Fruit fly (Drosophila melanogaster) whole organism, embryonic: ENCODE measurements around the gene zuc.

Experiments
- Antp ChIP-seq: fragments of 200-800 bp; sonication (Bioruptor generic); optimal IDR thresholded peaks from 3 replicates; lab custom pipeline; 2016; ENCODE audit warnings: missing biosample characterization, missing genetic modification characterization
- B-H2 ChIP-seq: fragments of 200-800 bp; sonication (Bioruptor generic); optimal IDR thresholded peaks from 2 replicates; lab custom pipeline; 2018; ENCODE audit warnings: missing biosample characterization, mild to moderate bottlenecking, missing genetic modification characterization
- CG1024 ChIP-seq: fragments of 200-800 bp; sonication (Bioruptor generic); IDR thresholded peaks from 2 replicates; pipeline ENCODE4 v1.3.6; 2022; ENCODE audit warnings: missing biosample characterization, missing genetic modification characterization
- CG10543 ChIP-seq: fragments of 200-800 bp; sonication (Bioruptor generic); optimal IDR thresholded peaks from 3 replicates; lab custom pipeline; 2017; ENCODE audit warnings: missing biosample characterization, mild to moderate bottlenecking, missing genetic modification characterization, moderate library complexity
- CG10565 ChIP-seq: fragments of 200-800 bp; sonication (Bioruptor generic); optimal IDR thresholded peaks from 3 replicates; lab custom pipeline; 2016; ENCODE audit warnings: missing biosample characterization, mild to moderate bottlenecking, missing genetic modification characterization
- CG12659 ChIP-seq: fragments of 200-800 bp; sonication (Bioruptor generic); optimal IDR thresholded peaks from 3 replicates; lab custom pipeline; 2017; ENCODE audit warnings: mild to moderate bottlenecking, missing biosample characterization, missing genetic modification reagents, missing genetic modification characterization
- CG12744 ChIP-seq: fragments of 200-800 bp; sonication (Bioruptor generic); optimal IDR thresholded peaks from 2 replicates; lab custom pipeline; 2016; ENCODE audit warnings: missing biosample characterization, missing genetic modification characterization
- CG12769 ChIP-seq: fragments of 200-800 bp; sonication (Bioruptor generic); optimal IDR thresholded peaks from 2 replicates; lab custom pipeline; 2019; ENCODE audit warnings: missing biosample characterization, mild to moderate bottlenecking, missing genetic modification characterization, moderate library complexity
- CG13123 ChIP-seq: fragments of 200-800 bp; sonication (Bioruptor generic); optimal IDR thresholded peaks from 2 replicates; lab custom pipeline; 2016; ENCODE audit warnings: missing biosample characterization, missing genetic modification characterization
- CG13287 ChIP-seq: fragments of 200-800 bp; sonication (Bioruptor generic); IDR thresholded peaks from 2 replicates; pipeline ENCODE4 v1.3.6; 2022; ENCODE audit warnings: missing biosample characterization, missing genetic modification characterization; ENCODE audit not compliant: partially characterized antibody
- CG13894 ChIP-seq: fragments of 200-800 bp; sonication (Bioruptor generic); optimal IDR thresholded peaks from 3 replicates; lab custom pipeline; 2018; ENCODE audit warnings: missing biosample characterization, mild to moderate bottlenecking, missing genetic modification characterization, moderate library complexity
- CG14441 ChIP-seq: fragments of 200-800 bp; sonication (Bioruptor generic); IDR thresholded peaks from 2 replicates; pipeline ENCODE4 v1.3.6; 2022; ENCODE audit warnings: missing biosample characterization, missing genetic modification characterization
- CG16779 ChIP-seq: fragments of 200-800 bp; sonication (Bioruptor generic); IDR thresholded peaks from 2 replicates; pipeline ENCODE4 v1.3.6; 2022; ENCODE audit warnings: missing biosample characterization, missing genetic modification characterization
- CG16815 ChIP-seq: fragments of 200-800 bp; sonication (Bioruptor generic); optimal IDR thresholded peaks from 3 replicates; lab custom pipeline; 2017; ENCODE audit warnings: missing biosample characterization, mild to moderate bottlenecking, missing genetic modification characterization
- CG18011 ChIP-seq: fragments of 200-800 bp; sonication (Bioruptor generic); optimal IDR thresholded peaks from 2 replicates; lab custom pipeline; 2017; ENCODE audit warnings: missing biosample characterization, missing genetic modification characterization, mild to moderate bottlenecking, moderate library complexity, missing genotype
- CG43689 ChIP-seq: fragments of 200-800 bp; sonication (Bioruptor generic); IDR thresholded peaks from 2 replicates; pipeline ENCODE4 v1.3.6; 2022; ENCODE audit warnings: missing biosample characterization, missing genetic modification characterization
- CG4707 ChIP-seq: fragments of 200-800 bp; sonication (Bioruptor generic); optimal IDR thresholded peaks from 2 replicates; lab custom pipeline; 2018; ENCODE audit warnings: missing biosample characterization, mild to moderate bottlenecking, missing genetic modification characterization, moderate library complexity
- CG5953 ChIP-seq: fragments of 200-800 bp; sonication (Bioruptor generic); IDR thresholded peaks from 2 replicates; pipeline ENCODE4 v1.3.6; 2022; ENCODE audit warnings: missing biosample characterization, missing genetic modification characterization
- CG7928 ChIP-seq: fragments of 200-800 bp; sonication (Bioruptor generic); optimal IDR thresholded peaks from 2 replicates; lab custom pipeline; 2017; ENCODE audit warnings: missing biosample characterization, mild to moderate bottlenecking, missing genetic modification characterization
- CG7987 ChIP-seq: fragments of 200-800 bp; sonication (Bioruptor generic); optimal IDR thresholded peaks from 2 replicates; lab custom pipeline; 2018; ENCODE audit warnings: missing biosample characterization, mild to moderate bottlenecking, missing genetic modification characterization, moderate library complexity
- D19A ChIP-seq: fragments of 200-800 bp; optimal IDR thresholded peaks from 3 replicates; lab custom pipeline; 2019; ENCODE audit warnings: missing biosample characterization, mild to moderate bottlenecking, missing genetic modification characterization, moderate library complexity
- GATAe ChIP-seq: fragments of 200-800 bp; sonication (Bioruptor generic); conservative IDR thresholded peaks from 2 replicates; pipeline ENCODE4 v1.3.6; 2022; ENCODE audit warnings: missing biosample characterization, missing genetic modification characterization
- HHEX ChIP-seq: fragments of 200-800 bp; sonication (Bioruptor generic); optimal IDR thresholded peaks from 3 replicates; lab custom pipeline; 2017; ENCODE audit warnings: missing biosample characterization, mild to moderate bottlenecking, missing genetic modification characterization, missing genetic modification reagents
- HLH3B ChIP-seq: fragments of 200-800 bp; sonication (Bioruptor generic); IDR thresholded peaks from 2 replicates; pipeline ENCODE4 v1.3.6; 2022; ENCODE audit warnings: missing biosample characterization, missing genetic modification characterization
- HmgD ChIP-seq: fragments of 200-800 bp; sonication (Bioruptor generic); optimal IDR thresholded peaks from 3 replicates; lab custom pipeline; 2016; ENCODE audit warnings: missing biosample characterization, missing genetic modification characterization
- Hr39 ChIP-seq: fragments of >200 bp; optimal IDR thresholded peaks from 2 replicates; lab custom pipeline; 2017
- Hr78 ChIP-seq, 2 experiments: fragments of 200-800 bp in 1 of 2; fragments of >200 bp in 1 of 2; sonication (Bioruptor generic) in 1 of 2; optimal IDR thresholded peaks; 2 replicates each; lab custom pipeline; 2017 to 2019; ENCODE audit warnings: missing biosample characterization in 2 of 2, missing genetic modification characterization in 2 of 2, mild to moderate bottlenecking in 1 of 2, moderate library complexity in 1 of 2
- Hsf ChIP-seq: fragments of 200-800 bp; sonication (Bioruptor generic); optimal IDR thresholded peaks from 3 replicates; lab custom pipeline; 2016; ENCODE audit warnings: missing biosample characterization, missing genetic modification characterization
- MESR4 ChIP-seq: fragments of 200-800 bp; sonication (Bioruptor generic); optimal IDR thresholded peaks from 2 replicates; lab custom pipeline; 2018; ENCODE audit warnings: missing biosample characterization, mild to moderate bottlenecking, missing genetic modification characterization, moderate library complexity
- Nf-YC ChIP-seq: fragments of 200-800 bp; optimal IDR thresholded peaks from 3 replicates; lab custom pipeline; 2019; ENCODE audit warnings: missing biosample characterization, mild to moderate bottlenecking, missing genetic modification characterization, moderate library complexity
- Poxn ChIP-seq: fragments of 200-800 bp; sonication (Bioruptor generic); IDR thresholded peaks from 2 replicates; pipeline ENCODE4 v1.3.6; 2022; ENCODE audit warnings: missing biosample characterization, missing genetic modification characterization
- Scr ChIP-seq: fragments of 200-800 bp; sonication (Bioruptor generic); IDR thresholded peaks from 2 replicates; pipeline ENCODE4 v1.3.6; 2022; ENCODE audit warnings: missing biosample characterization, missing genetic modification characterization; ENCODE audit not compliant: partially characterized antibody
- Stat92E ChIP-seq, 3 experiments: fragments of >200 bp in 2 of 3; fragments of 200-800 bp in 1 of 3; sonication (Bioruptor generic) in 1 of 3; optimal IDR thresholded peaks; 2 replicates each; lab custom pipeline; 2017 to 2019; ENCODE audit warnings: missing biosample characterization in 3 of 3, missing genetic modification characterization in 3 of 3, mild to moderate bottlenecking in 1 of 3, moderate library complexity in 1 of 3
- bab2 ChIP-seq: fragments of 200-800 bp; sonication (Bioruptor generic); optimal IDR thresholded peaks from 2 replicates; lab custom pipeline; 2016; ENCODE audit warnings: missing biosample characterization, missing genetic modification characterization
- bigmax ChIP-seq: fragments of 200-800 bp; sonication (Bioruptor generic); optimal IDR thresholded peaks from 2 replicates; lab custom pipeline; 2018; ENCODE audit warnings: missing biosample characterization, mild to moderate bottlenecking, missing genetic modification characterization
- chinmo ChIP-seq: fragments of 200-800 bp; sonication (Bioruptor generic); IDR thresholded peaks from 4 replicates; pipeline ENCODE4 v1.3.6; 2022; ENCODE audit warnings: missing biosample characterization, missing genetic modification characterization; ENCODE audit not compliant: partially characterized antibody
- disco-r ChIP-seq: fragments of 200-800 bp; sonication (Bioruptor generic); optimal IDR thresholded peaks from 2 replicates; lab custom pipeline; 2016; ENCODE audit warnings: missing biosample characterization, missing genetic modification characterization
- dpn ChIP-seq, 2 experiments: fragments of 200-800 bp; sonication (Bioruptor generic); optimal IDR thresholded peaks; 3 replicates each; lab custom pipeline; 2016; ENCODE audit warnings: missing biosample characterization in 2 of 2, missing genetic modification characterization in 2 of 2
- fru ChIP-seq: fragments of >200 bp; optimal IDR thresholded peaks from 2 replicates; lab custom pipeline; 2017
- gsb ChIP-seq: fragments of 200-800 bp; sonication (Bioruptor generic); IDR thresholded peaks from 2 replicates; pipeline ENCODE4 v1.3.6; 2022; ENCODE audit warnings: missing biosample characterization, missing genetic modification characterization
- gt ChIP-seq: fragments of 200-800 bp; sonication (Bioruptor generic); IDR thresholded peaks from 2 replicates; pipeline ENCODE4 v1.3.6; 2022; ENCODE audit warnings: missing biosample characterization, missing genetic modification characterization
- hkb ChIP-seq, 2 experiments: fragments of 200-800 bp in 1 of 2; fragments of >200 bp in 1 of 2; sonication (Bioruptor generic) in 1 of 2; IDR thresholded peaks in 1 of 2; optimal IDR thresholded peaks in 1 of 2; 2 replicates each; pipeline versions ENCODE4 v1.3.6 to Lab custom; 2017 to 2022; ENCODE audit warnings: missing biosample characterization in 1 of 2, missing genetic modification characterization in 1 of 2
- hth ChIP-seq: fragments of >200 bp; optimal IDR thresholded peaks from 2 replicates; lab custom pipeline; 2017; ENCODE audit warnings: inconsistent platforms
- pita ChIP-seq: fragments of 200-800 bp; sonication (Bioruptor generic); optimal IDR thresholded peaks from 2 replicates; lab custom pipeline; 2017; ENCODE audit warnings: missing biosample characterization, mild to moderate bottlenecking, missing genetic modification characterization
- pnt ChIP-seq: fragments of 200-800 bp; sonication (Bioruptor generic); optimal IDR thresholded peaks from 3 replicates; lab custom pipeline; 2016; ENCODE audit warnings: missing biosample characterization, missing genetic modification characterization
- sim ChIP-seq: fragments of 200-800 bp; sonication (Bioruptor generic); IDR thresholded peaks from 2 replicates; pipeline ENCODE4 v1.3.6; 2022; ENCODE audit warnings: missing biosample characterization, missing genetic modification characterization
- slbo ChIP-seq: fragments of 200-800 bp; sonication (Bioruptor generic); IDR thresholded peaks from 2 replicates; pipeline ENCODE4 v1.3.6; 2022; ENCODE audit warnings: missing biosample characterization, missing genetic modification characterization
- tgo ChIP-seq: fragments of 200-800 bp; sonication (Bioruptor generic); IDR thresholded peaks from 3 replicates; pipeline ENCODE4 v1.3.6; 2022; ENCODE audit warnings: missing biosample characterization, missing genetic modification characterization
- vvl ChIP-seq: fragments of 200-800 bp; sonication (Bioruptor generic); IDR thresholded peaks from 2 replicates; pipeline ENCODE4 v1.3.6; 2022; ENCODE audit warnings: missing biosample characterization, missing genetic modification characterization
- z ChIP-seq: fragments of 200-800 bp; sonication (Bioruptor generic); IDR thresholded peaks from 3 replicates; pipeline ENCODE4 v1.3.6; 2022; ENCODE audit warnings: missing biosample characterization, missing genetic modification characterization

zuc gene

DNA sequence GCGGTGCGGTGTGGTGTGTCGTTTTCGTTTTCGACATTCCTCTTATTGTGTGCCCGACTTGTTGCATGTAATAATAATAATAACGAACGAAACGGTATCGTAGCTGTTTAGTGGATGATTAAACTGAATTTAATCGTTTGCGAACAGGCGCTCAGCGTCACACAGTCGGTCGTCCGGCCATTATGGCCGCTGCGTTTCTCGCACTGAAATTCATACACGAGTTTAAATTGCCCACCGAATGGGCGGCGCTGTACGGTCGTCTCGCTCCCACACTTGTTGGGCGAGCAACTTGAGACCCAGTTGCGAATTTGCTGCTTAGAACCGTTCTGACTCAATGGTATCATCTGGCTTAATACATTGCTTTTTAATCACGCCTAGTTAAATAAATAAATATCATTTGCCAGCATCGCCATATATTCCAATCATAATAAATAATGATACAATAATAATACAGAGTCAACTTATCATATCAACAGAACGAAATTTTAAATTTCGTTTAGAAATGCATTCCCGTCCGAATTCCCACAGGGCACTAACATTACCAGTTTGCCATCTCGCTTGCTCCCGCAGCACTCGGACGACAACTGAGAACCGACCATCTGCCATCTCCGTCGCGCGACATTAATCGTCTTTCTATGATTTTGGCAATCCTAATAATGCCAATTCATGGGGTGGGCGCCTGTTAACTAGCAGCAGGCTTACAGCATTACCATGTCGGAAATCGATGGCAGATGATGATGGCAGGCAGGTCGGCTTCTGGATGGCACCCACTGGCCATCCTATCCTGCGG lies 21.4 kb upstream of the zuc start (continued):
- TF ChIP-seq Antp (GFP tag; lab: Kevin White, UChicago): peak; percentile 38
- TF ChIP-seq CG7987 (GFP tag; lab: Kevin White, UChicago): peak; percentile 30
- peak; percentile 43 for TF ChIP-seq hkb (optimal IDR thresholded peaks at IDR 0.05; lab: Kevin White, UChicago)
- TF ChIP-seq hkb (GFP tag; IDR thresholded peaks at IDR 0.05; lab: Robert Waterston, UW): no peak
- peak; percentile 95 for TF ChIP-seq CG12659
- no peak for TF ChIP-seq gt (GFP tag; lab: Robert Waterston, UW)
- TF ChIP-seq CG10543 (GFP tag; lab: Kevin White, UChicago): peak; percentile 93
- TF ChIP-seq Hr39 (lab: Kevin White, UChicago): no peak
- TF ChIP-seq CG10565 (GFP tag; lab: Kevin White, UChicago): no peak
- no peak for TF ChIP-seq GATAe
- TF ChIP-seq HHEX (GFP tag; lab: Kevin White, UChicago): peak; percentile 89
- TF ChIP-seq pita (GFP tag; lab: Kevin White, UChicago): no peak
- TF ChIP-seq chinmo (GFP tag; lab: Robert Waterston, UW): no peak
- no peak for TF ChIP-seq slbo (GFP tag; lab: Robert Waterston, UW)
- no peak for TF ChIP-seq z (GFP tag; lab: Robert Waterston, UW)
- TF ChIP-seq fru (lab: Kevin White, UChicago): no peak
- TF ChIP-seq CG13287 (GFP tag; lab: Robert Waterston, UW): no peak
- TF ChIP-seq hth: no peak
- peak; percentile 67 for TF ChIP-seq pnt (GFP tag; lab: Kevin White, UChicago)
- TF ChIP-seq bigmax (GFP tag; lab: Kevin White, UChicago): no peak
- TF ChIP-seq dpn (GFP tag; optimal IDR thresholded peaks at IDR 0.05; lab: Kevin White, UChicago): peak; percentile 82 to 91
- TF ChIP-seq Stat92E (GFP tag; optimal IDR thresholded peaks at IDR 0.05; lab: Kevin White, UChicago): no peak
- TF ChIP-seq gsb (GFP tag; lab: Robert Waterston, UW): no peak
- TF ChIP-seq CG14441: no peak
- TF ChIP-seq MESR4 (GFP tag; lab: Kevin White, UChicago): peak; percentile 1
- TF ChIP-seq CG12744 (GFP tag; lab: Kevin White, UChicago): peak; percentile 64
- peak; percentile 89 for TF ChIP-seq CG16815
- peak; percentile 73 for TF ChIP-seq CG7928 (GFP tag; lab: Kevin White, UChicago)
- peak; percentile 94 for TF ChIP-seq CG12769 (tag; lab: Kevin White, UChicago)
- TF ChIP-seq bab2 (GFP tag; lab: Kevin White, UChicago): peak; percentile 70
- no peak for TF ChIP-seq Scr (GFP tag; lab: Robert Waterston, UW)
- TF ChIP-seq CG5953 (GFP tag; lab: Robert Waterston, UW): no peak
- no peak for TF ChIP-seq Hr78 (GFP tag; optimal IDR thresholded peaks at IDR 0.05; lab: Kevin White, UChicago)
- no peak for TF ChIP-seq tgo (GFP tag; lab: Robert Waterston, UW)
- no peak for TF ChIP-seq CG4707 (GFP tag; lab: Kevin White, UChicago)
- TF ChIP-seq vvl: no peak
- peak; percentile 93 for TF ChIP-seq B-H2 (GFP tag; lab: Kevin White, UChicago)
- TF ChIP-seq CG13894 (tag; lab: Kevin White, UChicago): peak; percentile 88
- no peak for TF ChIP-seq Poxn (GFP tag; lab: Robert Waterston, UW)
- peak; percentile 55 for TF ChIP-seq CG18011 (GFP tag; lab: Kevin White, UChicago)
- peak; percentile 83 for TF ChIP-seq D19A (tag; lab: Kevin White, UChicago)
- no peak for TF ChIP-seq CG16779
- TF ChIP-seq HLH3B: no peak
- TF ChIP-seq Nf-YC (tag; lab: Kevin White, UChicago): peak; percentile 78
- TF ChIP-seq CG43689: no peak
- TF ChIP-seq disco-r: peak; percentile 62
- TF ChIP-seq CG1024 (GFP tag; lab: Robert Waterston, UW): no peak
- no peak for TF ChIP-seq sim
- TF ChIP-seq Hsf (GFP tag; lab: Kevin White, UChicago): peak; percentile 86
- no peak for TF ChIP-seq HmgD (GFP tag; lab: Kevin White, UChicago)
- peak; percentile 85 for TF ChIP-seq CG13123 (GFP tag; lab: Kevin White, UChicago)
